Worm (Caenorhabditis elegans) whole organism, late embryonic: ENCODE results near the gene tofu-2.
"Not testable (repeated sequence)": the region's sequence is repeated elsewhere in the genome, so short reads cannot be mapped to it uniquely, and the experiment has no call there.

Experiments
- C08G9.2 ChIP-seq: sonication (generic microtip); optimal IDR thresholded peaks from 2 replicates; lab custom pipeline; 2016; ENCODE audit warnings: mild to moderate bottlenecking, missing genetic modification characterization, moderate library complexity, missing compliant biosample characterization
- C38D4.7 ChIP-seq: fragments of 200-800 bp; sonication (Bioruptor generic); optimal IDR thresholded peaks from 2 replicates; lab custom pipeline; 2018; ENCODE audit warnings: mild to moderate bottlenecking, missing genetic modification characterization, moderate library complexity, missing compliant biosample characterization
- F13H6.1 ChIP-seq: sonication (generic microtip); optimal IDR thresholded peaks from 2 replicates; lab custom pipeline; 2016; ENCODE audit warnings: missing genetic modification characterization, missing compliant biosample characterization
- K09A11.1 ChIP-seq: sonication (generic microtip); optimal IDR thresholded peaks from 2 replicates; lab custom pipeline; 2017; ENCODE audit warnings: antibody characterized with exemption, mild to moderate bottlenecking, missing genetic modification characterization, missing compliant biosample characterization; ENCODE audit not compliant: insufficient read depth
- ceh-14 ChIP-seq: sonication (generic microtip); optimal IDR thresholded peaks from 2 replicates; lab custom pipeline; 2016; ENCODE audit warnings: missing genotype, missing genetic modification characterization, missing compliant biosample characterization
- ceh-19 ChIP-seq: fragments of 200-800 bp; sonication (Bioruptor generic); optimal IDR thresholded peaks from 2 replicates; lab custom pipeline; 2018; ENCODE audit warnings: mild to moderate bottlenecking, missing genetic modification characterization, missing compliant biosample characterization
- ceh-24 ChIP-seq: sonication (generic microtip); optimal IDR thresholded peaks from 2 replicates; lab custom pipeline; 2016; ENCODE audit warnings: mild to moderate bottlenecking, missing genetic modification characterization, missing compliant biosample characterization
- ceh-30 ChIP-seq: fragments of 150-350 bp; optimal IDR thresholded peaks from 2 replicates; lab custom pipeline; 2014; ENCODE audit warnings: missing biosample characterization, missing genetic modification characterization
- ceh-34 ChIP-seq: sonication (generic microtip); optimal IDR thresholded peaks from 2 replicates; lab custom pipeline; 2016; ENCODE audit warnings: mild to moderate bottlenecking, missing genetic modification characterization, missing compliant biosample characterization
- ceh-45 ChIP-seq: fragments of 200-800 bp; sonication (Bioruptor generic); IDR thresholded peaks from 2 replicates; pipeline ENCODE4 v1.3.6; 2022; ENCODE audit warnings: missing genetic modification reagents, missing genetic modification characterization, missing compliant biosample characterization
- ceh-9 ChIP-seq: sonication (generic microtip); optimal IDR thresholded peaks from 2 replicates; lab custom pipeline; 2016; ENCODE audit warnings: mild to moderate bottlenecking, missing genetic modification characterization, inconsistent platforms, missing compliant biosample characterization
- che-1 ChIP-seq: sonication (generic microtip); optimal IDR thresholded peaks from 2 replicates; lab custom pipeline; 2016; ENCODE audit warnings: mild to moderate bottlenecking, missing genetic modification characterization, missing compliant biosample characterization
- dve-1 ChIP-seq: sonication (generic microtip); optimal IDR thresholded peaks from 2 replicates; lab custom pipeline; 2017; ENCODE audit warnings: antibody characterized with exemption, mild to moderate bottlenecking, missing genetic modification characterization, missing compliant biosample characterization
- elt-4 ChIP-seq: sonication (generic microtip); optimal IDR thresholded peaks from 2 replicates; lab custom pipeline; 2016; ENCODE audit warnings: missing genetic modification characterization, missing compliant biosample characterization
- fax-1 ChIP-seq: sonication (generic microtip); optimal IDR thresholded peaks from 2 replicates; lab custom pipeline; 2016; ENCODE audit warnings: missing genotype, missing genetic modification characterization, missing compliant biosample characterization
- fkh-10 ChIP-seq: fragments of 150-350 bp; optimal IDR thresholded peaks from 2 replicates; lab custom pipeline; 2014; ENCODE audit warnings: missing biosample characterization, missing genetic modification reagents, missing genetic modification characterization
- gmeb-2 ChIP-seq: sonication (generic microtip); optimal IDR thresholded peaks from 2 replicates; lab custom pipeline; 2016; ENCODE audit warnings: missing genetic modification characterization, inconsistent platforms, missing compliant biosample characterization
- hlh-30 ChIP-seq: sonication (generic microtip); optimal IDR thresholded peaks from 2 replicates; lab custom pipeline; 2017; ENCODE audit warnings: antibody characterized with exemption, missing genetic modification characterization, missing compliant biosample characterization; ENCODE audit not compliant: insufficient read depth
- hlh-8 ChIP-seq: sonication (generic microtip); optimal IDR thresholded peaks from 2 replicates; lab custom pipeline; 2016; ENCODE audit warnings: missing genotype, missing genetic modification characterization, missing compliant biosample characterization
- madf-2 ChIP-seq: sonication (generic microtip); optimal IDR thresholded peaks from 2 replicates; lab custom pipeline; 2017; ENCODE audit warnings: missing genetic modification characterization, missing compliant biosample characterization
- mec-3 ChIP-seq: sonication (generic microtip); optimal IDR thresholded peaks from 2 replicates; lab custom pipeline; 2016; ENCODE audit warnings: borderline replicate concordance, missing genetic modification characterization, missing compliant biosample characterization
- nfya-1 ChIP-seq: sonication (generic microtip); optimal IDR thresholded peaks from 2 replicates; lab custom pipeline; 2017; ENCODE audit warnings: missing genetic modification characterization, mild to moderate bottlenecking, missing compliant biosample characterization, antibody characterized with exemption, moderate library complexity
- npax-4 ChIP-seq: sonication (generic microtip); optimal IDR thresholded peaks from 2 replicates; lab custom pipeline; 2016; ENCODE audit warnings: missing genetic modification characterization, missing compliant biosample characterization
- odd-2 ChIP-seq: sonication (generic microtip); optimal IDR thresholded peaks from 2 replicates; lab custom pipeline; 2017; ENCODE audit warnings: antibody characterized with exemption, mild to moderate bottlenecking, missing genetic modification characterization, missing compliant biosample characterization
- pax-1 ChIP-seq: fragments of 150-350 bp; optimal IDR thresholded peaks from 2 replicates; lab custom pipeline; 2014; ENCODE audit warnings: missing biosample characterization, missing genetic modification characterization
- pha-4 ChIP-seq: fragments of 150-350 bp; optimal IDR thresholded peaks from 2 replicates; lab custom pipeline; 2018; ENCODE audit warnings: missing biosample characterization, missing genetic modification reagents, missing genetic modification characterization
- pros-1 ChIP-seq: fragments of 150-350 bp; optimal IDR thresholded peaks from 2 replicates; lab custom pipeline; 2014; ENCODE audit warnings: missing biosample characterization, missing genetic modification reagents, missing genetic modification characterization
- ref-2 ChIP-seq: sonication (generic microtip); optimal IDR thresholded peaks from 2 replicates; lab custom pipeline; 2016; ENCODE audit warnings: missing genetic modification characterization, missing compliant biosample characterization
- rnt-1 ChIP-seq: sonication (generic microtip); optimal IDR thresholded peaks from 2 replicates; lab custom pipeline; 2016; ENCODE audit warnings: missing genetic modification characterization, missing compliant biosample characterization
- sdc-2 ChIP-seq: sonication (generic microtip); optimal IDR thresholded peaks from 2 replicates; lab custom pipeline; 2016; ENCODE audit warnings: missing genotype, missing genetic modification characterization, missing compliant biosample characterization
- sox-2 ChIP-seq: fragments of 200-800 bp; sonication (Bioruptor generic); IDR thresholded peaks from 2 replicates; pipeline ENCODE4 v1.3.6; 2022; ENCODE audit warnings: missing genetic modification reagents, missing genetic modification characterization, missing compliant biosample characterization
- syd-9 ChIP-seq: sonication (generic microtip); optimal IDR thresholded peaks from 2 replicates; lab custom pipeline; 2016; ENCODE audit warnings: mild to moderate bottlenecking, missing genetic modification characterization, moderate library complexity, missing compliant biosample characterization
- ttx-3 ChIP-seq: sonication (generic microtip); optimal IDR thresholded peaks from 2 replicates; lab custom pipeline; 2016; ENCODE audit warnings: missing genetic modification reagents, missing genetic modification characterization, missing compliant biosample characterization
- unc-55 ChIP-seq: sonication (generic microtip); optimal IDR thresholded peaks from 2 replicates; lab custom pipeline; 2017; ENCODE audit warnings: missing biosample characterization, missing genetic modification reagents, missing genetic modification characterization
- zip-5 ChIP-seq: sonication (generic microtip); optimal IDR thresholded peaks from 2 replicates; lab custom pipeline; 2016; ENCODE audit warnings: missing genetic modification characterization, missing compliant biosample characterization

Gene tofu-2

ce11 chrV:7059350-7059749 is 8.3 kb upstream of the tofu-2 start, which contains the start of gene mdt-6:
mdt-6 (minus strand) TSS chrV:7059624.
- TF ChIP-seq elt-4 (no peak), hlh-30 (tag; lab: Kevin White, UChicago) (no peak), unc-55 (GFP tag; lab: Kevin White, UChicago) (no peak), zip-5 (tag; lab: Kevin White, UChicago) (no peak), fax-1 (tag; lab: Kevin White, UChicago) (no peak), sdc-2 (tag; lab: Kevin White, UChicago) (no peak), gmeb-2 (tag; lab: Kevin White, UChicago) (no peak), rnt-1 (tag; lab: Kevin White, UChicago) (no peak), ceh-30 (tag; lab: Kevin White, UChicago) (no peak), ceh-9 (no peak), F13H6.1 (tag; lab: Kevin White, UChicago) (no peak), odd-2 (tag; lab: Kevin White, UChicago) (no peak), nfya-1 (tag; lab: Kevin White, UChicago) (no peak), hlh-8 (tag; lab: Kevin White, UChicago) (no peak), pros-1 (no peak), ceh-34 (no peak)

ce11 chrV:7057795-7058194 is 6.7 kb upstream of the tofu-2 start, which contains the start of gene Y57E12AL.2:
Y57E12AL.2 (plus strand) TSS chrV:7058095.
- not testable (repeated sequence) for TF ChIP-seq mec-3 (tag; lab: Kevin White, UChicago); ceh-30 (tag; lab: Kevin White, UChicago); C38D4.7 (GFP tag; lab: Kevin White, UChicago)

- TF ChIP-seq elt-4, result no peak
- no peak for TF ChIP-seq npax-4 (tag; lab: Kevin White, UChicago)
- TF ChIP-seq sox-2 (GFP tag; lab: Robert Waterston, UW), result no peak
- TF ChIP-seq che-1 (tag; lab: Kevin White, UChicago), result no peak
- no peak for TF ChIP-seq pax-1 (tag; lab: Kevin White, UChicago)
- TF ChIP-seq gmeb-2 (tag; lab: Kevin White, UChicago), result no peak
- no peak for TF ChIP-seq ceh-24 (tag; lab: Kevin White, UChicago)
- no peak for TF ChIP-seq syd-9 (tag; lab: Kevin White, UChicago)
- TF ChIP-seq ttx-3 (tag; lab: Kevin White, UChicago), result no peak
- TF ChIP-seq pha-4 (tag; lab: Kevin White, UChicago), result no peak
- no peak for TF ChIP-seq dve-1 (tag; lab: Kevin White, UChicago)
- TF ChIP-seq ceh-14, result no peak
- no peak for TF ChIP-seq ceh-45 (GFP tag; lab: Robert Waterston, UW)
- no peak for TF ChIP-seq ceh-30 (tag; lab: Kevin White, UChicago)
- no peak for TF ChIP-seq ceh-19
- TF ChIP-seq ref-2 (tag; lab: Kevin White, UChicago), result no peak
- TF ChIP-seq K09A11.1 (tag; lab: Kevin White, UChicago), result no peak
- TF ChIP-seq nfya-1 (tag; lab: Kevin White, UChicago), result no peak
- no peak for TF ChIP-seq fax-1 (tag; lab: Kevin White, UChicago)
- no peak for TF ChIP-seq fkh-10 (GFP tag; lab: Kevin White, UChicago)
Observed at ce11 chrV:7054598-7054997, 3.5 kb upstream of the tofu-2 start, which contains the start of gene spig-8. spig-8 (plus strand) TSS chrV:7054898.

ce11 chrV:7053100-7053499 is 2.1 kb upstream of the tofu-2 start, which contains the start of gene txt-17:
txt-17 (minus strand) TSS chrV:7053200.
- no peak for TF ChIP-seq ref-2 (tag; lab: Kevin White, UChicago)
- no peak for TF ChIP-seq unc-55 (GFP tag; lab: Kevin White, UChicago)
- TF ChIP-seq ceh-45 (GFP tag; lab: Robert Waterston, UW), result no peak
- TF ChIP-seq C08G9.2, result no peak
- no peak for TF ChIP-seq madf-2 (tag; lab: Kevin White, UChicago)
